Fruit fly (Drosophila melanogaster): ENCODE data around the gene CG11249.

CG11249 gene

dm6 chr3L:21644607-21645006, 27.3 kb upstream of the CG11249 start, which contains the start of gene CG43980:
Gene CG43980 (plus strand): TSS chr3L:21644958.
- TF ChIP-seq CG6854 (GFP tag; optimal IDR thresholded peaks at IDR 0.05): peak; percentile 8
- no peak for TF ChIP-seq CG8632 (GFP tag; optimal IDR thresholded peaks at IDR 0.05)
- TF ChIP-seq Lpt (GFP tag; optimal IDR thresholded peaks at IDR 0.05): peak; percentile 13
- TF ChIP-seq ss (GFP tag; optimal IDR thresholded peaks at IDR 0.05): peak; percentile 6 to 55
- peak; percentile 14 for TF ChIP-seq CG16779 (tag; optimal IDR thresholded peaks at IDR 0.05)
- no peak for TF ChIP-seq lz (GFP tag; optimal IDR thresholded peaks at IDR 0.05)
- TF ChIP-seq CG15336 (GFP tag; IDR thresholded peaks at IDR 0.05): 0 out of 2 replicates have a peak, but pooled peaks have one; percentile 22
- no peak for TF ChIP-seq CG7368 (GFP tag; optimal IDR thresholded peaks at IDR 0.05)
- TF ChIP-seq Smox (GFP tag; optimal IDR thresholded peaks at IDR 0.05): no peak
- peak; percentile 28 for TF ChIP-seq CG6808 (GFP tag; optimal IDR thresholded peaks at IDR 0.05)
- TF ChIP-seq CG6163 (GFP tag; IDR thresholded peaks at IDR 0.05): 0 out of 3 replicates have a peak, but pooled peaks have one; percentile 27
- TF ChIP-seq Eip78C (GFP tag): peak; percentile 75
- no peak for TF ChIP-seq Sox15 (GFP tag; optimal IDR thresholded peaks at IDR 0.05)

DNA sequence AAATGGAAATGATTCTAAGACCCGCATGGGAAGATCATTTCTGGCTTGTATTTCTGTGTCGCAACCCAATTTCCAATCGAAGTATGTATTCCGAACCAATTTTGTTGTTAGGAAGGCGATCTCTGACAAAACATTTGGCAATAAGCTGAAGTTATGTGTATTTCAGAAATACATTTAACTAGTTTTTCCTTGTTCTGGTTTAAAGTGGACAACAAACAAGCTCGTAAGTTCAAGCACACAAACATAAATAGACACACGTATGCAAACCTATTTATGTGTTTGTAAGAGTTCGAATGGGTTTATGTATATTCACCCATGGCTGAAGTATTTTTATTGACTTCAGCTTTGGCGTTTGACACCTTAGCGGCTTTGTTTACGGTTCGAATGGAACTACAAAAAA, 26.1 kb upstream of the CG11249 start:
- no peak for TF ChIP-seq ss (GFP tag; optimal IDR thresholded peaks at IDR 0.05)
- no peak for TF ChIP-seq Lpt (GFP tag; optimal IDR thresholded peaks at IDR 0.05)
- no peak for TF ChIP-seq CG6792 (GFP tag; optimal IDR thresholded peaks at IDR 0.05)
- no peak for TF ChIP-seq Hr39 (GFP tag; optimal IDR thresholded peaks at IDR 0.05)
- no peak for TF ChIP-seq CG6854 (GFP tag; optimal IDR thresholded peaks at IDR 0.05)
- no peak for TF ChIP-seq CG7368 (GFP tag; optimal IDR thresholded peaks at IDR 0.05)
- TF ChIP-seq CG8319 (GFP tag; optimal IDR thresholded peaks at IDR 0.05): no peak
- TF ChIP-seq achi (GFP tag; optimal IDR thresholded peaks at IDR 0.05): no peak

dm6 chr3L:21647853-21648252, 24.1 kb upstream of the CG11249 start:
- TF ChIP-seq net (GFP tag; optimal IDR thresholded peaks at IDR 0.05) (no peak), Blimp-1 (GFP tag; optimal IDR thresholded peaks at IDR 0.05) (peak; percentile 53), eg (GFP tag; IDR thresholded peaks at IDR 0.05) (no peak), Gug (GFP tag; IDR thresholded peaks at IDR 0.05) (no peak)

DNA sequence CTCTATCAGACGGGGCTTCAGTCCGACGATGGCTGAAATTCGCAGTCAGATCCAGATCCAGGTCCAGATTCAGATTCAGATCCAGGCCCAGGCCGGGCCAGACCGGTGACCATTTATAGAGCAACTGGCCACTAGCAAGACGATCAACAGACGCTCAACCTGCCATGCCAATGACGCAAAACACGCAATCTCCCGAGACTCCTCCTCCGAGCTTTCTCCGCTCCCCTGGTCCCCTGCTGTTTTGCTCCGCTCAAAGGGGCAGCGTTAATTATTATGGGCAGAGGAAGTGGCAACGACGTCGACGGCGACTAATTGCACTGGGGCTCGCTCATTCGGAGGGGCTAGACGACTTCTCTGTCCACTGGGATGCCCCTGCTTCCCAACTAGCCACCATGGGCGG, 20.5 kb upstream of the CG11249 start:
- no peak for TF ChIP-seq Eip93F (GFP tag; optimal IDR thresholded peaks at IDR 0.05)
- no peak for TF ChIP-seq CG10631 (GFP tag; optimal IDR thresholded peaks at IDR 0.05)
- no peak for TF ChIP-seq net (GFP tag; optimal IDR thresholded peaks at IDR 0.05)
- TF ChIP-seq ss (GFP tag; optimal IDR thresholded peaks at IDR 0.05): peak in 1 of 2 experiments; percentile 95
- TF ChIP-seq pdm3 (GFP tag; optimal IDR thresholded peaks at IDR 0.05): no peak
- TF ChIP-seq Sox14 (GFP tag; optimal IDR thresholded peaks at IDR 0.05): no peak
- no peak for TF ChIP-seq CG8119 (GFP tag; IDR thresholded peaks at IDR 0.05)

dm6 chr3L:21652124-21652523, 19.8 kb upstream of the CG11249 start:
- no peak for TF ChIP-seq CG6163 (GFP tag; IDR thresholded peaks at IDR 0.05)

- TF ChIP-seq Hr39 (GFP tag; optimal IDR thresholded peaks at IDR 0.05) (peak; percentile 76), CG8632 (GFP tag; optimal IDR thresholded peaks at IDR 0.05) (no peak), Hr4 (GFP tag; optimal IDR thresholded peaks at IDR 0.05) (peak; percentile 35), vri (GFP tag; optimal IDR thresholded peaks at IDR 0.05) (no peak), Met (GFP tag; optimal IDR thresholded peaks at IDR 0.05) (peak; percentile 48), CG6792 (GFP tag; optimal IDR thresholded peaks at IDR 0.05) (peak; percentile 27), OdsH (GFP tag; optimal IDR thresholded peaks at IDR 0.05) (peak; percentile 45), ss (GFP tag; optimal IDR thresholded peaks at IDR 0.05) (no peak), Sox15 (GFP tag; optimal IDR thresholded peaks at IDR 0.05) (no peak), achi (GFP tag; optimal IDR thresholded peaks at IDR 0.05) (no peak), svp (GFP tag) (peak; percentile 23), pdm3 (GFP tag; optimal IDR thresholded peaks at IDR 0.05) (peak; percentile 47), Ets21C (GFP tag; optimal IDR thresholded peaks at IDR 0.05) (peak; percentile 36), Eip78C (GFP tag) (peak; percentile 69), CG31627 (GFP tag; optimal IDR thresholded peaks at IDR 0.05) (peak; percentile 79), lz (GFP tag; optimal IDR thresholded peaks at IDR 0.05) (peak; percentile 68), acj6 (GFP tag; optimal IDR thresholded peaks at IDR 0.05) (peak; percentile 26), Hr38 (GFP tag; optimal IDR thresholded peaks at IDR 0.05) (no peak), esn (GFP tag; optimal IDR thresholded peaks at IDR 0.05) (peak; percentile 69), fd59A (GFP tag; optimal IDR thresholded peaks at IDR 0.05) (no peak), CG3919 (GFP tag; optimal IDR thresholded peaks at IDR 0.05) (peak; percentile 21), CG4318 (GFP tag; optimal IDR thresholded peaks at IDR 0.05) (no peak), Eip75B (GFP tag; optimal IDR thresholded peaks at IDR 0.05) (peak; percentile 19), Ets96B (tag; optimal IDR thresholded peaks at IDR 0.05) (no peak), fd85E (GFP tag; optimal IDR thresholded peaks at IDR 0.05) (no peak), Smox (GFP tag; optimal IDR thresholded peaks at IDR 0.05) (peak; percentile 24), CG7368 (GFP tag; optimal IDR thresholded peaks at IDR 0.05) (no peak)
Measured at dm6 chr3L:21652768-21653167, 19.2 kb upstream of the CG11249 start.
